Worm (Caenorhabditis elegans): ENCODE results near the gene gpla-1.

The gpla-1 gene

ce11 chrV:11978179-11978578 lies 40.6 kb upstream of the gpla-1 start, which contains the start of gene mif-2:
Gene mif-2 (minus strand): TSS chrV:11978459.
- TF ChIP-seq crh-2 (tag; optimal IDR thresholded peaks at IDR 0.05) (peak; percentile 4), nhr-21 (tag; optimal IDR thresholded peaks at IDR 0.05) (peak; percentile 3), nhr-129 (tag; optimal IDR thresholded peaks at IDR 0.05) (no peak), F13H6.1 (tag; optimal IDR thresholded peaks at IDR 0.05) (no peak), blmp-1 (tag; optimal IDR thresholded peaks at IDR 0.05; ENCODE audit: insufficient read depth) (no peak), lin-13 (GFP tag; optimal IDR thresholded peaks at IDR 0.05) (peak; percentile 5), nhr-25 (tag; optimal IDR thresholded peaks at IDR 0.05) (peak; percentile 10), skn-1 (tag; optimal IDR thresholded peaks at IDR 0.05) (no peak)

ce11 chrV:11976734-11977133 lies 39.1 kb upstream of the gpla-1 start:
- TF ChIP-seq zag-1 (tag; optimal IDR thresholded peaks at IDR 0.05) (no peak), nhr-77 (tag; optimal IDR thresholded peaks at IDR 0.05) (no peak), crh-2 (tag; optimal IDR thresholded peaks at IDR 0.05) (peak; percentile 31), elt-1 (tag; optimal IDR thresholded peaks at IDR 0.05) (no peak), egl-27 (tag; optimal IDR thresholded peaks at IDR 0.05) (no peak), mbf-1 (tag; optimal IDR thresholded peaks at IDR 0.05) (no peak), lin-11 (tag; optimal IDR thresholded peaks at IDR 0.05) (no peak), mdl-1 (tag; optimal IDR thresholded peaks at IDR 0.05) (no peak), sma-3 (GFP tag; optimal IDR thresholded peaks at IDR 0.05) (no peak), sma-9 (GFP tag; optimal IDR thresholded peaks at IDR 0.05) (peak; percentile 6), sma-9 (tag; optimal IDR thresholded peaks at IDR 0.05) (no peak), fos-1 (tag; optimal IDR thresholded peaks at IDR 0.05) (peak; percentile 43), ama-1 (optimal IDR thresholded peaks at IDR 0.05) (no peak), ztf-11 (tag; optimal IDR thresholded peaks at IDR 0.05) (no peak), elt-3 (tag; optimal IDR thresholded peaks at IDR 0.05) (no peak), nhr-6 (tag; optimal IDR thresholded peaks at IDR 0.05) (no peak), nhr-21 (tag; optimal IDR thresholded peaks at IDR 0.05) (no peak), nhr-129 (tag; optimal IDR thresholded peaks at IDR 0.05) (no peak), ZK546.5 (tag; optimal IDR thresholded peaks at IDR 0.05) (no peak), aly-2 (tag; optimal IDR thresholded peaks at IDR 0.05) (no peak), ceh-82 (tag; optimal IDR thresholded peaks at IDR 0.05) (no peak), nhr-11 (tag; optimal IDR thresholded peaks at IDR 0.05) (no peak), C34F6.9 (tag; optimal IDR thresholded peaks at IDR 0.05) (no peak), unc-39 (tag; optimal IDR thresholded peaks at IDR 0.05) (no peak), unc-62 (GFP tag; optimal IDR thresholded peaks at IDR 0.05) (no peak), ztf-4 (tag; optimal IDR thresholded peaks at IDR 0.05) (no peak), ztf-1 (GFP tag; conservative IDR thresholded peaks at IDR 0.05) (no peak)

- no peak for TF ChIP-seq ztf-1 (GFP tag; conservative IDR thresholded peaks at IDR 0.05)
- TF ChIP-seq fos-1 (tag; optimal IDR thresholded peaks at IDR 0.05), result peak; percentile 37
- TF ChIP-seq F13H6.1 (tag; optimal IDR thresholded peaks at IDR 0.05), result peak; percentile 51
- TF ChIP-seq crh-2 (tag; optimal IDR thresholded peaks at IDR 0.05), result peak; percentile 54
- peak; percentile 69 for TF ChIP-seq sma-9 (GFP tag; optimal IDR thresholded peaks at IDR 0.05)
- TF ChIP-seq sma-9 (tag; optimal IDR thresholded peaks at IDR 0.05), result no peak
These were observed 37.6 kb upstream of the gpla-1 start, which contains the start of gene cpr-1 for ce11 chrV:11975233-11975632. Gene cpr-1 (plus strand): TSS chrV:11975551.

- TF ChIP-seq nhr-237 (tag; optimal IDR thresholded peaks at IDR 0.05) (no peak), C34F6.9 (tag; optimal IDR thresholded peaks at IDR 0.05) (no peak), aly-2 (tag; optimal IDR thresholded peaks at IDR 0.05) (no peak), ztf-4 (tag; optimal IDR thresholded peaks at IDR 0.05) (no peak), nhr-25 (tag; optimal IDR thresholded peaks at IDR 0.05) (no peak), mab-5 (tag; optimal IDR thresholded peaks at IDR 0.05) (no peak), mbf-1 (tag; optimal IDR thresholded peaks at IDR 0.05) (no peak), egl-27 (tag; optimal IDR thresholded peaks at IDR 0.05) (no peak), unc-62 (GFP tag; optimal IDR thresholded peaks at IDR 0.05) (no peak), blmp-1 (tag; optimal IDR thresholded peaks at IDR 0.05; ENCODE audit: insufficient read depth) (no peak)
These were observed 27.1 kb upstream of the gpla-1 start, which contains the start of gene F58H1.7 for ce11 chrV:11964723-11965122. Gene F58H1.7 (minus strand): TSS chrV:11964823.

ce11 chrV:11960831-11961190 lies 23.2 kb upstream of the gpla-1 start:
- no peak for TF ChIP-seq lsy-2 (tag; optimal IDR thresholded peaks at IDR 0.05)
- TF ChIP-seq gmeb-1 (tag; optimal IDR thresholded peaks at IDR 0.05), result no peak
- TF ChIP-seq sma-9 (GFP tag; optimal IDR thresholded peaks at IDR 0.05), result no peak
- no peak for TF ChIP-seq sma-9 (tag; optimal IDR thresholded peaks at IDR 0.05)

Data from whole organism, L2 larva.